Worm (Caenorhabditis elegans): ENCODE measurements around the gene msd-4.

DNA sequence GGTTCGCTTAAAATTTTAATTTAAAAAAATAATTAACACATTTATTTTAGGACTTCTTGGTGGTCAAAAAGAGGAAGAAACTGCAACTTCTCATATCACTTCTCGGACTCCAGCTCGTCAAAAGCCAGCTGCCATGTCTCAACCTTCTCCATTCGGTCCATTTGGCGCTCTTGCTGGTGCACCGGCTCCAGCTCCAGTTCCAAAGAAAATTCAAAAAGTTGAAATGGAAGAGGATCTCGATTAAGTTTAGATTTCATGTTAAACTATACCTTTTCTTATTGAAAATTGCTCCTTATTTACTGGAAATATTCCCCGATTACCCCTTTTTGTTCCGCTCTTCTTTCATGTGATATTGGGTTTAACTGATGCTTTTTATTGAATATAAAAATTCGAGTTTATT, 45.2 kb upstream of the msd-4 start:
- TF ChIP-seq elt-3 (tag; optimal IDR thresholded peaks at IDR 0.05): no peak
- no peak for TF ChIP-seq nhr-237 (tag; optimal IDR thresholded peaks at IDR 0.05)
- no peak for TF ChIP-seq unc-62 (GFP tag; optimal IDR thresholded peaks at IDR 0.05)
- TF ChIP-seq nhr-76 (tag; optimal IDR thresholded peaks at IDR 0.05): no peak
- no peak for TF ChIP-seq ztf-11 (tag; optimal IDR thresholded peaks at IDR 0.05)
- no peak for TF ChIP-seq ces-1 (GFP tag; optimal IDR thresholded peaks at IDR 0.05)
- TF ChIP-seq snpc-4 (tag; optimal IDR thresholded peaks at IDR 0.05): no peak
- TF ChIP-seq tbx-8 (GFP tag; optimal IDR thresholded peaks at IDR 0.05): no peak
- TF ChIP-seq ceh-83 (GFP tag; optimal IDR thresholded peaks at IDR 0.05): no peak
- TF ChIP-seq elt-1 (tag; optimal IDR thresholded peaks at IDR 0.05; ENCODE audit: borderline replicate concordance, insufficient read depth): no peak
- no peak for TF ChIP-seq lin-13 (tag; optimal IDR thresholded peaks at IDR 0.05)
- TF ChIP-seq hlh-1 (tag; optimal IDR thresholded peaks at IDR 0.05): no peak
- TF ChIP-seq bed-3 (GFP tag; optimal IDR thresholded peaks at IDR 0.05): no peak
- TF ChIP-seq M03D4.4 (tag; optimal IDR thresholded peaks at IDR 0.05): no peak
